Worm (Caenorhabditis elegans) whole organism, young adult: ENCODE data around the gene mip-2.

Experiments
- T07F8.4 ChIP-seq: sonication (generic microtip); optimal IDR thresholded peaks from 2 replicates; lab custom pipeline; 2016; ENCODE audit warnings: mild to moderate bottlenecking, missing genetic modification characterization, moderate library complexity, missing compliant biosample characterization
- ceh-58 ChIP-seq: fragments of 200-800 bp; sonication (Bioruptor generic); IDR thresholded peaks from 2 replicates; pipeline ENCODE4 v1.3.6; 2022; ENCODE audit warnings: missing genetic modification characterization, missing compliant biosample characterization
- madf-10 ChIP-seq: sonication (generic microtip); optimal IDR thresholded peaks from 2 replicates; lab custom pipeline; 2016; ENCODE audit warnings: mild to moderate bottlenecking, missing genetic modification characterization, missing compliant biosample characterization
- repo-1 ChIP-seq: sonication (generic microtip); optimal IDR thresholded peaks from 2 replicates; lab custom pipeline; 2017; ENCODE audit warnings: mild to moderate bottlenecking, missing genetic modification characterization, missing compliant biosample characterization
- sea-2 ChIP-seq: fragments of 200-800 bp; sonication (Bioruptor generic); IDR thresholded peaks from 2 replicates; pipeline ENCODE4 v1.3.6; 2022; ENCODE audit warnings: missing genetic modification characterization, missing compliant biosample characterization
- snpc-3.4 ChIP-seq: sonication (generic microtip); optimal IDR thresholded peaks from 2 replicates; lab custom pipeline; 2017; ENCODE audit warnings: missing genetic modification characterization, mild to moderate bottlenecking, missing compliant biosample characterization, antibody characterized with exemption, moderate library complexity, missing genotype, missing genetic modification reagents
- ztf-18 ChIP-seq: sonication (generic microtip); optimal IDR thresholded peaks from 2 replicates; lab custom pipeline; 2016; ENCODE audit warnings: missing genotype, mild to moderate bottlenecking, missing genetic modification characterization, missing compliant biosample characterization
- ztf-25 ChIP-seq: fragments of 200-800 bp; sonication (Bioruptor generic); IDR thresholded peaks from 2 replicates; pipeline ENCODE4 v1.3.6; 2022; ENCODE audit warnings: missing genetic modification reagents, missing genetic modification characterization, missing compliant biosample characterization

- TF ChIP-seq repo-1 (tag; lab: Kevin White, UChicago), result no peak
- no peak for TF ChIP-seq ztf-18 (tag; lab: Kevin White, UChicago)
- TF ChIP-seq ceh-58 (GFP tag; lab: Robert Waterston, UW), result no peak
- no peak for TF ChIP-seq madf-10 (tag; lab: Kevin White, UChicago)
- TF ChIP-seq sea-2, result no peak
- TF ChIP-seq T07F8.4 (tag; lab: Kevin White, UChicago), result no peak
- no peak for TF ChIP-seq ztf-25 (GFP tag; lab: Robert Waterston, UW)
- TF ChIP-seq snpc-3.4 (tag; lab: Kevin White, UChicago), result no peak
Observed at ce11 chrV:13636411-13636810, 35.3 kb downstream of the mip-2 start.
